Fruit fly (Drosophila melanogaster) whole organism, embryonic: ENCODE measurements around the gene CG14237.

Experiments used
- Antp ChIP-seq: fragments of 200-800 bp; sonication (Bioruptor generic); optimal IDR thresholded peaks from 3 replicates; lab custom pipeline; 2016; ENCODE audit warnings: missing biosample characterization, missing genetic modification characterization
- Bdp1 ChIP-seq: fragments of 200-800 bp; sonication (Bioruptor generic); optimal IDR thresholded peaks from 3 replicates; lab custom pipeline; 2016; ENCODE audit warnings: missing biosample characterization, missing genetic modification characterization
- CG10274 ChIP-seq: fragments of 200-800 bp; sonication (Bioruptor generic); optimal IDR thresholded peaks from 3 replicates; lab custom pipeline; 2017; ENCODE audit warnings: missing biosample characterization, mild to moderate bottlenecking, missing genetic modification characterization
- CG10959 ChIP-seq: fragments of 200-800 bp; sonication (Bioruptor generic); IDR thresholded peaks from 2 replicates; pipeline ENCODE4 v1.3.6; 2022; ENCODE audit warnings: missing biosample characterization, missing genetic modification characterization
- CG11247 ChIP-seq: fragments of 200-800 bp; sonication (Bioruptor generic); IDR thresholded peaks from 2 replicates; pipeline ENCODE4 v1.3.6; 2022; ENCODE audit warnings: missing biosample characterization, missing genetic modification characterization
- CG11695 ChIP-seq: fragments of 200-800 bp; sonication (Bioruptor generic); IDR thresholded peaks from 3 replicates; pipeline ENCODE4 v1.3.6; 2022; ENCODE audit warnings: missing biosample characterization, missing genetic modification characterization
- CG13624 ChIP-seq: fragments of 200-800 bp; sonication (Bioruptor generic); optimal IDR thresholded peaks from 2 replicates; lab custom pipeline; 2016; ENCODE audit warnings: missing biosample characterization, missing genetic modification characterization
- CG14667 ChIP-seq: fragments of 200-800 bp; sonication (Bioruptor generic); IDR thresholded peaks from 2 replicates; pipeline ENCODE4 v1.3.6; 2022; ENCODE audit warnings: missing biosample characterization, missing genetic modification characterization
- CG18599 ChIP-seq: fragments of 200-800 bp; sonication (Bioruptor generic); optimal IDR thresholded peaks from 3 replicates; lab custom pipeline; 2017; ENCODE audit warnings: missing biosample characterization, missing genetic modification characterization, mild to moderate bottlenecking, moderate library complexity, missing genetic modification reagents
- CG2889 ChIP-seq: fragments of 200-800 bp; sonication (Bioruptor generic); IDR thresholded peaks from 3 replicates; pipeline ENCODE4 v1.3.6; 2022; ENCODE audit warnings: missing biosample characterization, missing genetic modification characterization
- CG31224 ChIP-seq: fragments of 200-800 bp; sonication (Bioruptor generic); IDR thresholded peaks from 2 replicates; pipeline ENCODE4 v1.3.6; 2022; ENCODE audit warnings: missing biosample characterization, missing genetic modification characterization
- CG34376 ChIP-seq: fragments of 200-800 bp; sonication (Bioruptor generic); optimal IDR thresholded peaks from 2 replicates; lab custom pipeline; 2018; ENCODE audit warnings: missing biosample characterization, mild to moderate bottlenecking, missing genetic modification characterization
- CG4360 ChIP-seq: fragments of 200-800 bp; sonication (Bioruptor generic); IDR thresholded peaks from 2 replicates; pipeline ENCODE4 v1.3.6; 2022; ENCODE audit warnings: missing biosample characterization, missing genetic modification characterization
- CG4617 ChIP-seq: fragments of 200-800 bp; sonication (Bioruptor generic); optimal IDR thresholded peaks from 3 replicates; lab custom pipeline; 2016; ENCODE audit warnings: missing biosample characterization, missing genetic modification characterization, borderline replicate concordance
- CG5245 ChIP-seq: fragments of 200-800 bp; sonication (Bioruptor generic); optimal IDR thresholded peaks from 3 replicates; lab custom pipeline; 2016; ENCODE audit warnings: missing biosample characterization, missing genetic modification characterization
- CG6854 ChIP-seq: fragments of 200-800 bp; sonication (Bioruptor generic); optimal IDR thresholded peaks from 3 replicates; lab custom pipeline; 2017; ENCODE audit warnings: missing biosample characterization, mild to moderate bottlenecking, missing genetic modification characterization
- D ChIP-seq, 2 experiments: fragments of 200-800 bp in 1 of 2; fragments of >200 bp in 1 of 2; sonication (Bioruptor generic) in 1 of 2; optimal IDR thresholded peaks; 2 replicates in 1 of 2; 3 replicates in 1 of 2; lab custom pipeline; 2017; ENCODE audit warnings: mild to moderate bottlenecking in 1 of 2, missing biosample characterization in 1 of 2, missing genetic modification characterization in 1 of 2, missing genetic modification reagents in 1 of 2
- Dll ChIP-seq: fragments of 200-800 bp; sonication (Bioruptor generic); IDR thresholded peaks from 4 replicates; pipeline ENCODE4 v1.3.6; 2022; ENCODE audit warnings: missing biosample characterization, missing genetic modification characterization; ENCODE audit not compliant: partially characterized antibody
- Drgx ChIP-seq: fragments of 200-800 bp; sonication (Bioruptor generic); IDR thresholded peaks from 2 replicates; pipeline ENCODE4 v1.3.6; 2022; ENCODE audit warnings: missing biosample characterization, missing genetic modification characterization
- Elba2 ChIP-seq: fragments of 200-800 bp; sonication (Bioruptor generic); optimal IDR thresholded peaks from 3 replicates; lab custom pipeline; 2016; ENCODE audit warnings: missing biosample characterization, missing genetic modification characterization
- Ets65A ChIP-seq: fragments of 200-800 bp; sonication (Bioruptor generic); peaks from one replicate; lab custom pipeline; 2016; ENCODE audit warnings: missing biosample characterization, missing genetic modification characterization
- Gsc ChIP-seq: fragments of 200-800 bp; sonication (Bioruptor generic); IDR thresholded peaks from 2 replicates; pipeline ENCODE4 v1.3.6; 2022; ENCODE audit warnings: missing biosample characterization, missing genetic modification characterization
- Hand ChIP-seq: fragments of 200-800 bp; sonication (Bioruptor generic); optimal IDR thresholded peaks from 2 replicates; lab custom pipeline; 2017; ENCODE audit warnings: mild to moderate bottlenecking, missing biosample characterization, missing genetic modification reagents, missing genetic modification characterization
- Nf-YC ChIP-seq: fragments of 200-800 bp; optimal IDR thresholded peaks from 3 replicates; lab custom pipeline; 2019; ENCODE audit warnings: missing biosample characterization, mild to moderate bottlenecking, missing genetic modification characterization, moderate library complexity
- PHDP ChIP-seq: fragments of 200-800 bp; sonication (Bioruptor generic); optimal IDR thresholded peaks from 3 replicates; lab custom pipeline; 2018; ENCODE audit warnings: missing biosample characterization, mild to moderate bottlenecking, missing genetic modification characterization, moderate library complexity
- Sin3A ChIP-seq: fragments of >200 bp; optimal IDR thresholded peaks from 2 replicates; lab custom pipeline; 2018
- Sox100B ChIP-seq: fragments of 200-800 bp; sonication (Bioruptor generic); optimal IDR thresholded peaks from 3 replicates; lab custom pipeline; 2018; ENCODE audit warnings: missing biosample characterization, mild to moderate bottlenecking, missing genetic modification characterization
- Sox102F ChIP-seq: fragments of 200-800 bp; sonication (Bioruptor generic); optimal IDR thresholded peaks from 2 replicates; lab custom pipeline; 2018; ENCODE audit warnings: missing biosample characterization, mild to moderate bottlenecking, missing genetic modification characterization, moderate library complexity
- Sry-β ChIP-seq: fragments of 200-800 bp; sonication (Bioruptor generic); optimal IDR thresholded peaks from 2 replicates; lab custom pipeline; 2018; ENCODE audit warnings: missing biosample characterization, mild to moderate bottlenecking, missing genetic modification characterization, moderate library complexity
- Vsx1 ChIP-seq: fragments of 200-800 bp; sonication (Bioruptor generic); optimal IDR thresholded peaks from 2 replicates; lab custom pipeline; 2017; ENCODE audit warnings: missing biosample characterization, mild to moderate bottlenecking, missing genetic modification characterization, missing genetic modification reagents
- ap ChIP-seq: fragments of 200-800 bp; sonication (Bioruptor generic); IDR thresholded peaks from 2 replicates; pipeline ENCODE4 v1.3.6; 2022; ENCODE audit warnings: missing biosample characterization, missing genetic modification characterization
- bcd ChIP-seq: fragments of 200-800 bp; sonication (Bioruptor generic); optimal IDR thresholded peaks from 2 replicates; lab custom pipeline; 2017; ENCODE audit warnings: missing biosample characterization, mild to moderate bottlenecking, missing genetic modification characterization
- chm ChIP-seq: fragments of 200-800 bp; sonication (Bioruptor generic); IDR thresholded peaks from 2 replicates; pipeline ENCODE4 v1.3.6; 2022; ENCODE audit warnings: missing biosample characterization, missing genetic modification characterization
- crc ChIP-seq: fragments of 200-800 bp; sonication (Bioruptor generic); optimal IDR thresholded peaks from 2 replicates; lab custom pipeline; 2016; ENCODE audit warnings: missing biosample characterization, missing genetic modification characterization
- dati ChIP-seq: fragments of 200-800 bp; sonication (Bioruptor generic); IDR thresholded peaks from 2 replicates; pipeline ENCODE4 v1.3.6; 2022; ENCODE audit warnings: missing biosample characterization, missing genetic modification characterization
- exex ChIP-seq: fragments of 200-800 bp; sonication (Bioruptor generic); optimal IDR thresholded peaks from 4 replicates; lab custom pipeline; 2018; ENCODE audit warnings: missing biosample characterization, mild to moderate bottlenecking, missing genetic modification characterization, moderate library complexity
- klu ChIP-seq: fragments of 200-800 bp; sonication (Bioruptor generic); IDR thresholded peaks from 2 replicates; pipeline ENCODE4 v1.3.6; 2022; ENCODE audit warnings: missing biosample characterization, missing genetic modification characterization
- kni ChIP-seq: fragments of 200-800 bp; sonication (Bioruptor generic); optimal IDR thresholded peaks from 3 replicates; lab custom pipeline; 2017; ENCODE audit warnings: mild to moderate bottlenecking, missing biosample characterization, missing genetic modification reagents, missing genetic modification characterization
- odd ChIP-seq: fragments of 200-800 bp; sonication (Bioruptor generic); optimal IDR thresholded peaks from 2 replicates; lab custom pipeline; 2017; ENCODE audit warnings: missing biosample characterization, mild to moderate bottlenecking, missing genetic modification characterization
- p53 ChIP-seq: fragments of 200-800 bp; sonication (Bioruptor generic); optimal IDR thresholded peaks from 2 replicates; lab custom pipeline; 2016; ENCODE audit warnings: missing biosample characterization, missing genetic modification characterization
- pum ChIP-seq: fragments of 200-800 bp; sonication (Bioruptor generic); optimal IDR thresholded peaks from 2 replicates; lab custom pipeline; 2016; ENCODE audit warnings: missing biosample characterization, missing genetic modification characterization
- rib ChIP-seq: fragments of 200-800 bp; sonication (Bioruptor generic); IDR thresholded peaks from 2 replicates; pipeline ENCODE4 v1.3.6; 2022; ENCODE audit warnings: missing biosample characterization, missing genetic modification characterization
- sqz ChIP-seq: fragments of 200-800 bp; sonication (Bioruptor generic); optimal IDR thresholded peaks from 3 replicates; lab custom pipeline; 2018; ENCODE audit warnings: missing biosample characterization, mild to moderate bottlenecking, missing genetic modification characterization
- sr ChIP-seq: fragments of 200-800 bp; sonication (Bioruptor generic); IDR thresholded peaks from 3 replicates; pipeline ENCODE4 v1.3.6; 2022; ENCODE audit warnings: missing biosample characterization, missing genetic modification characterization
- tin ChIP-seq: fragments of 200-800 bp; sonication (Bioruptor generic); optimal IDR thresholded peaks from 3 replicates; lab custom pipeline; 2016; ENCODE audit warnings: missing biosample characterization, missing genetic modification characterization
- unc-4 ChIP-seq: fragments of 200-800 bp; sonication (Bioruptor generic); IDR thresholded peaks from 2 replicates; pipeline ENCODE4 v1.3.6; 2022; ENCODE audit warnings: missing biosample characterization, missing genetic modification characterization; ENCODE audit not compliant: partially characterized antibody
- yki ChIP-seq: fragments of >200 bp; optimal IDR thresholded peaks from 3 replicates; lab custom pipeline; 2018

The CG14237 gene

dm6 chr3R:26432978-26433377, 23.7 kb upstream of the CG14237 start:
- TF ChIP-seq CG31224 = no peak
- peak; percentile 43; the same call in 1 of the 2 replicates for TF ChIP-seq Drgx (GFP tag; lab: Robert Waterston, UW)
- no peak for TF ChIP-seq CG2889

DNA sequence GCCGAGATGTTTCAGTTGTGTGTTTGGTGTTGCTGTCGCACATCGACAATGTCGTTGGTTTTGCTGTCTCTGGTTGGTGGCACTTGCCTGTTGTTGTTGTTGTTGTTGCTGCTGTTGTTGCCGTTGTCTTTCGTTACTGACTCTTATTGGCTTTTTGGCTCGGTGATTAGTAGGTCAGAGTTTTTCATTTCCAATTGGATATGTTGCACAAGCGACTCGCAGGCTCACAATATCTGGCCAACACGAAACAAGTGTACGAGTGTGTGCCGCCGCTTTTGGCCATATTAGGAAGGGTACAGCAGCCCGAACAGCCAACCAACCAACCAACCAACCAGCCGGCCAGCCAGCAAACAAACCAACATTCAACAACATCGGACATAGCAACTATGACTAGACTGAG, 22.9 kb upstream of the CG14237 start:
- TF ChIP-seq CG4360 (GFP tag; lab: Robert Waterston, UW) (0 out of 2 replicates have a peak, but pooled peaks have one; percentile 16), pum (GFP tag; lab: Kevin White, UChicago) (no peak), odd (GFP tag; lab: Kevin White, UChicago) (no peak), Elba2 (peak; percentile 91), Hand (GFP tag; lab: Kevin White, UChicago) (no peak)

- TF ChIP-seq sr (GFP tag; lab: Robert Waterston, UW) (peak; percentile 91), kni (GFP tag; lab: Kevin White, UChicago) (no peak), sqz (GFP tag; lab: Kevin White, UChicago) (no peak), Sry-β (no peak), yki (lab: Kevin White, UChicago) (no peak)
- TF ChIP-seq, all 482 proteins: peak for 1
Observed at dm6 chr3R:26436001-26436400, 20.7 kb upstream of the CG14237 start.

dm6 chr3R:26436540-26436939, 20.1 kb upstream of the CG14237 start:
- TF ChIP-seq bcd (GFP tag; lab: Kevin White, UChicago) (peak; percentile 18), CG13624 (GFP tag; lab: Kevin White, UChicago) (peak; percentile 22), CG18599 (GFP tag; lab: Kevin White, UChicago) (peak; percentile 39), Antp (GFP tag; lab: Kevin White, UChicago) (peak; percentile 10), CG10959 (0 out of 2 replicates have a peak, but pooled peaks have one; percentile 20), Sox102F (GFP tag; lab: Kevin White, UChicago) (peak; percentile 77), CG6854 (GFP tag; lab: Kevin White, UChicago) (no peak), Ets65A (peak; percentile 61), dati (no peak), CG11695 (GFP tag; lab: Robert Waterston, UW) (peak; percentile 57; the same call in 1 of the 3 replicates), Sox100B (GFP tag; lab: Kevin White, UChicago) (no peak), Gsc (0 out of 2 replicates have a peak, but pooled peaks have one; percentile 24), crc (GFP tag; lab: Kevin White, UChicago) (no peak), exex (tag; lab: Kevin White, UChicago) (no peak), CG4617 (GFP tag; lab: Kevin White, UChicago) (no peak), CG11247 (no peak), Sin3A (no peak), ap (GFP tag; lab: Robert Waterston, UW) (peak; percentile 57; the same call in 1 of the 2 replicates), Nf-YC (tag; lab: Kevin White, UChicago) (no peak), Vsx1 (GFP tag; lab: Kevin White, UChicago) (no peak), CG10274 (GFP tag; lab: Kevin White, UChicago) (no peak), CG14667 (peak; percentile 37), tin (GFP tag; lab: Kevin White, UChicago) (peak; percentile 0), unc-4 (GFP tag; lab: Robert Waterston, UW) (no peak), PHDP (tag; lab: Kevin White, UChicago) (peak; percentile 45), D (optimal IDR thresholded peaks at IDR 0.05; lab: Kevin White, UChicago) (no peak), D (GFP tag; optimal IDR thresholded peaks at IDR 0.05; lab: Kevin White, UChicago) (no peak), p53 (no peak), Dll (no peak), klu (no peak), CG34376 (GFP tag; lab: Kevin White, UChicago) (no peak), CG5245 (GFP tag; lab: Kevin White, UChicago) (peak; percentile 23), Bdp1 (peak; percentile 3), chm (no peak), rib (no peak)
